Fruit fly (Drosophila melanogaster): ENCODE measurements around the gene CG42245.

The CG42245 gene

dm6 chr3L:2589911-2590763 is 41.4 kb upstream of the CG42245 start (continued):
- TF ChIP-seq Rx (GFP tag; IDR thresholded peaks at IDR 0.05) (no peak), CG9932 (GFP tag; IDR thresholded peaks at IDR 0.05) (peak; percentile 75), nom (GFP tag; optimal IDR thresholded peaks at IDR 0.05) (no peak), Dp (GFP tag; optimal IDR thresholded peaks at IDR 0.05) (no peak), repo (GFP tag; optimal IDR thresholded peaks at IDR 0.05) (no peak), fd96Cb (tag; optimal IDR thresholded peaks at IDR 0.05) (peak; percentile 60), CG3163 (GFP tag; optimal IDR thresholded peaks at IDR 0.05) (no peak), insv (GFP tag; optimal IDR thresholded peaks at IDR 0.05) (peak in 1 of 2 experiments; percentile 52), mld (GFP tag; IDR thresholded peaks at IDR 0.05; ENCODE audit: partially characterized antibody) (peak; percentile 20; the same call in 1 of the 3 replicates), Asciz (GFP tag; optimal IDR thresholded peaks at IDR 0.05) (peak; percentile 33), HmgD (GFP tag; optimal IDR thresholded peaks at IDR 0.05) (peak; percentile 10), Optix (GFP tag; IDR thresholded peaks at IDR 0.05) (no peak), CG1603 (tag; optimal IDR thresholded peaks at IDR 0.05) (no peak), CG4328 (GFP tag; optimal IDR thresholded peaks at IDR 0.05) (peak; percentile 67), aop (GFP tag; IDR thresholded peaks at IDR 0.05) (peak; percentile 61; the same call in 1 of the 2 replicates), CG10147 (GFP tag; optimal IDR thresholded peaks at IDR 0.05) (peak; percentile 80), dan (GFP tag; IDR thresholded peaks at IDR 0.05) (no peak), tup (GFP tag; optimal IDR thresholded peaks at IDR 0.05) (peak; percentile 23), kni (GFP tag; optimal IDR thresholded peaks at IDR 0.05) (peak; percentile 42), CG15073 (GFP tag; optimal IDR thresholded peaks at IDR 0.05) (no peak), CG14965 (GFP tag; optimal IDR thresholded peaks at IDR 0.05; ENCODE audit: borderline replicate concordance) (no peak), run (tag; optimal IDR thresholded peaks at IDR 0.05) (peak; percentile 71), sisA (GFP tag; IDR thresholded peaks at IDR 0.05) (peak; percentile 58; the same call in 1 of the 2 replicates), scrt (GFP tag; optimal IDR thresholded peaks at IDR 0.05) (peak; percentile 26), CG4854 (GFP tag; optimal IDR thresholded peaks at IDR 0.05) (no peak), CG3281 (GFP tag; optimal IDR thresholded peaks at IDR 0.05) (peak; percentile 74), CG12104 (GFP tag; optimal IDR thresholded peaks at IDR 0.05) (peak; percentile 82), sens-2 (GFP tag; IDR thresholded peaks at IDR 0.05) (no peak), Xrp1 (GFP tag; IDR thresholded peaks at IDR 0.05) (peak; percentile 68), CG7963 (GFP tag; IDR thresholded peaks at IDR 0.05; ENCODE audit: partially characterized antibody) (0 out of 3 replicates have a peak, but pooled peaks have one; percentile 41), pum (GFP tag; optimal IDR thresholded peaks at IDR 0.05) (no peak), salm (tag; optimal IDR thresholded peaks at IDR 0.05) (no peak), CG14441 (GFP tag; IDR thresholded peaks at IDR 0.05) (peak; percentile 57; the same call in 1 of the 2 replicates), CG1024 (GFP tag; IDR thresholded peaks at IDR 0.05) (0 out of 2 replicates have a peak, but pooled peaks have one; percentile 44), wdn (GFP tag; IDR thresholded peaks at IDR 0.05) (no peak), CG15601 (tag; optimal IDR thresholded peaks at IDR 0.05) (peak; percentile 66), CG4360 (GFP tag; IDR thresholded peaks at IDR 0.05) (peak; percentile 37; the same call in 1 of the 2 replicates), gro (GFP tag; optimal IDR thresholded peaks at IDR 0.05) (no peak), CG18764 (GFP tag; optimal IDR thresholded peaks at IDR 0.05) (peak; percentile 42), h (optimal IDR thresholded peaks at IDR 0.05) (no peak), zf30C (GFP tag; optimal IDR thresholded peaks at IDR 0.05) (no peak), Oaz (GFP tag; IDR thresholded peaks at IDR 0.05) (peak; percentile 69), Ptx1 (GFP tag; IDR thresholded peaks at IDR 0.05) (peak; percentile 76), Lim3 (GFP tag; IDR thresholded peaks at IDR 0.05) (no peak), ap (GFP tag; IDR thresholded peaks at IDR 0.05) (no peak), Scr (GFP tag; IDR thresholded peaks at IDR 0.05; ENCODE audit: partially characterized antibody) (peak; percentile 76), CG16863 (GFP tag; optimal IDR thresholded peaks at IDR 0.05) (no peak), fru (optimal IDR thresholded peaks at IDR 0.05) (no peak), bab2 (GFP tag; optimal IDR thresholded peaks at IDR 0.05) (no peak), Ets97D (GFP tag; optimal IDR thresholded peaks at IDR 0.05) (no peak)
